Worm (Caenorhabditis elegans) whole organism, L2 larva: Measurements from ENCODE around the gene C26D10.3.

Source experiments
- blmp-1 ChIP-seq: sonication (generic microtip); optimal IDR thresholded peaks from 2 replicates; lab custom pipeline; 2017; ENCODE audit warnings: missing genetic modification characterization, mild to moderate bottlenecking, missing compliant biosample characterization, antibody characterized with exemption, moderate library complexity; ENCODE audit not compliant: insufficient read depth
- ceh-82 ChIP-seq: fragments of 150-350 bp; optimal IDR thresholded peaks from 2 replicates; lab custom pipeline; 2014; ENCODE audit warnings: missing biosample characterization, missing genetic modification characterization
- egl-27 ChIP-seq: sonication (generic microtip); optimal IDR thresholded peaks from 3 replicates; lab custom pipeline; 2017; ENCODE audit warnings: missing biosample characterization, missing genetic modification reagents, missing genetic modification characterization
- fos-1 ChIP-seq: fragments of 150-350 bp; optimal IDR thresholded peaks from 2 replicates; lab custom pipeline; 2014; ENCODE audit warnings: missing biosample characterization, missing genetic modification characterization
- lin-39 ChIP-seq: fragments of 150-350 bp; optimal IDR thresholded peaks from 2 replicates; lab custom pipeline; 2014; ENCODE audit warnings: missing biosample characterization, missing genetic modification reagents, missing genetic modification characterization
- lsy-2 ChIP-seq, 2 experiments: fragments of 150-350 bp in 1 of 2; sonication (generic microtip) in 1 of 2; optimal IDR thresholded peaks; 2 replicates each; lab custom pipeline; 2014 to 2017; ENCODE audit warnings: missing biosample characterization in 2 of 2, missing genetic modification characterization in 2 of 2
- nhr-10 ChIP-seq: sonication (generic microtip); optimal IDR thresholded peaks from 2 replicates; lab custom pipeline; 2017; ENCODE audit warnings: missing biosample characterization, missing genetic modification characterization
- nhr-11 ChIP-seq: fragments of 150-350 bp; optimal IDR thresholded peaks from 2 replicates; lab custom pipeline; 2014; ENCODE audit warnings: missing biosample characterization, missing genetic modification characterization
- nhr-23 ChIP-seq: fragments of 150-350 bp; optimal IDR thresholded peaks from 2 replicates; lab custom pipeline; 2014; ENCODE audit warnings: missing biosample characterization, missing genetic modification reagents, missing genetic modification characterization
- nhr-237 ChIP-seq: fragments of 150-350 bp; optimal IDR thresholded peaks from 2 replicates; lab custom pipeline; 2014; ENCODE audit warnings: missing biosample characterization, missing genetic modification characterization
- unc-62 ChIP-seq: fragments of 150-350 bp; optimal IDR thresholded peaks from 2 replicates; lab custom pipeline; 2014; ENCODE audit warnings: missing biosample characterization, missing genetic modification reagents, missing genetic modification characterization

DNA sequence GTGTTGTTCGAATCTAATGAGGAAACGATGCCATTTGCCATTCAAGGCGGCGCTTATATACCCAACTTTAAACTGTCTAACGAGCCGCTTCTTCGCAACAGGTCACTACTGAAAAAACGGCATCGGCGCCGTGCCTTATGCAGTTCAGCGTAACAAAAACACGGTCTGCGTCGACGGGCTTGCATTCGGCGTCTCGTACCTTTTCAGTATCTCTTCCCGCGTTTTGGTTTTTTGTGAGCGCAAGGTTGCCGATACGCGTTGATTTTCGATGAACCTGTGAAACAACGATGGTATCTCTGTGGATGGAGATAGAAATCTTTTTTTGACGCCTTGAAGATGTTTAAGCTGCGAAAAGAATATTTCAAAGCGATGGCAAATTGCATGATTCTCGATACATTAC, 34.2 kb downstream of the C26D10.3 start, which contains the start of gene col-77:
- TF ChIP-seq nhr-237 (tag; lab: Kevin White, UChicago) (no peak), ceh-82 (tag; lab: Kevin White, UChicago) (no peak), lsy-2 (tag; optimal IDR thresholded peaks at IDR 0.05; lab: Kevin White, UChicago) (no peak), nhr-11 (tag; lab: Kevin White, UChicago) (no peak), lin-39 (no peak), fos-1 (tag; lab: Kevin White, UChicago) (no peak), unc-62 (GFP tag; lab: Kevin White, UChicago) (no peak), blmp-1 (tag; lab: Kevin White, UChicago) (no peak), nhr-10 (tag; lab: Kevin White, UChicago) (no peak), nhr-23 (tag; lab: Kevin White, UChicago) (no peak), egl-27 (tag; lab: Kevin White, UChicago) (no peak)
